Worm (Caenorhabditis elegans): ENCODE results near the gene idhg-1.

Gene idhg-1

ce11 chrIII:4560393-4560890 is 8.2 kb upstream of the idhg-1 start (continued):
- no peak for TF ChIP-seq mab-9 (GFP tag; IDR thresholded peaks at IDR 0.05)
- TF ChIP-seq unc-130 (tag; optimal IDR thresholded peaks at IDR 0.05), result peak; percentile 24
- TF ChIP-seq unc-98 (GFP tag; IDR thresholded peaks at IDR 0.05), result no peak
- TF ChIP-seq ama-1 (optimal IDR thresholded peaks at IDR 0.05), result no peak
- peak; percentile 74 for TF ChIP-seq tbx-2 (tag; optimal IDR thresholded peaks at IDR 0.05)
- TF ChIP-seq jun-1 (tag; optimal IDR thresholded peaks at IDR 0.05), result peak; percentile 41
- no peak for TF ChIP-seq nhr-12 (tag; optimal IDR thresholded peaks at IDR 0.05)
- TF ChIP-seq lin-13 (GFP tag; optimal IDR thresholded peaks at IDR 0.05), result peak; percentile 45
- TF ChIP-seq sox-4 (tag; optimal IDR thresholded peaks at IDR 0.05), result no peak
- TF ChIP-seq fkh-4 (tag; optimal IDR thresholded peaks at IDR 0.05; ENCODE audit: borderline replicate concordance), result no peak
- TF ChIP-seq pqm-1 (tag; optimal IDR thresholded peaks at IDR 0.05), result no peak
- peak; percentile 61 for TF ChIP-seq lsy-2 (tag; optimal IDR thresholded peaks at IDR 0.05)
- TF ChIP-seq nhr-71 (tag; optimal IDR thresholded peaks at IDR 0.05), result peak; percentile 85
- no peak for TF ChIP-seq ceh-88 (GFP tag; IDR thresholded peaks at IDR 0.05)
- peak; percentile 41 for TF ChIP-seq nhr-76 (tag; optimal IDR thresholded peaks at IDR 0.05)
- TF ChIP-seq aha-1 (tag; optimal IDR thresholded peaks at IDR 0.05), result no peak
- TF ChIP-seq nhr-19 (GFP tag; conservative IDR thresholded peaks at IDR 0.05), result peak; percentile 54
- peak; percentile 75 for TF ChIP-seq ztf-4 (tag; optimal IDR thresholded peaks at IDR 0.05)
- no peak for TF ChIP-seq mef-2 (tag; optimal IDR thresholded peaks at IDR 0.05)
- no peak for TF ChIP-seq ceh-63 (GFP tag; optimal IDR thresholded peaks at IDR 0.05)
- TF ChIP-seq irx-1 (tag; optimal IDR thresholded peaks at IDR 0.05), result peak; percentile 35
- peak; percentile 66 for TF ChIP-seq nhr-77 (tag; optimal IDR thresholded peaks at IDR 0.05)
- TF ChIP-seq C16A3.4 (tag; optimal IDR thresholded peaks at IDR 0.05), result no peak
- TF ChIP-seq hpl-2 (GFP tag; optimal IDR thresholded peaks at IDR 0.05), result no peak
- no peak for TF ChIP-seq nhr-84 (tag; optimal IDR thresholded peaks at IDR 0.05)
- TF ChIP-seq ces-1 (GFP tag; optimal IDR thresholded peaks at IDR 0.05), result no peak
- TF ChIP-seq ceh-90 (tag; optimal IDR thresholded peaks at IDR 0.05), result no peak
- no peak for TF ChIP-seq nhr-11 (tag; optimal IDR thresholded peaks at IDR 0.05)
- no peak for TF ChIP-seq unc-30 (tag; optimal IDR thresholded peaks at IDR 0.05)
- no peak for TF ChIP-seq vab-15 (tag; optimal IDR thresholded peaks at IDR 0.05)
- TF ChIP-seq nhr-28 (tag; optimal IDR thresholded peaks at IDR 0.05), result no peak
- TF ChIP-seq ztf-11 (tag; optimal IDR thresholded peaks at IDR 0.05), result peak in 1 of 2 experiments; percentile 20
- TF ChIP-seq lin-35 (GFP tag; optimal IDR thresholded peaks at IDR 0.05), result peak; percentile 52 to 53
- peak; percentile 81 for TF ChIP-seq mep-1 (tag; optimal IDR thresholded peaks at IDR 0.05)

ce11 chrIII:4561286-4561685 is 7.3 kb upstream of the idhg-1 start:
- no peak for TF ChIP-seq unc-30 (tag; optimal IDR thresholded peaks at IDR 0.05)
- TF ChIP-seq ces-1 (GFP tag; optimal IDR thresholded peaks at IDR 0.05), result no peak
- TF ChIP-seq blmp-1 (tag; optimal IDR thresholded peaks at IDR 0.05), result no peak
- no peak for TF ChIP-seq hpl-2 (GFP tag; optimal IDR thresholded peaks at IDR 0.05)
- no peak for TF ChIP-seq ztf-11 (tag; optimal IDR thresholded peaks at IDR 0.05)
- no peak for TF ChIP-seq nhr-90 (tag; optimal IDR thresholded peaks at IDR 0.05; ENCODE audit: poor library complexity)
- TF ChIP-seq sox-4 (tag; optimal IDR thresholded peaks at IDR 0.05), result no peak
- no peak for TF ChIP-seq nhr-76 (tag; optimal IDR thresholded peaks at IDR 0.05)
- TF ChIP-seq ceh-63 (GFP tag; optimal IDR thresholded peaks at IDR 0.05), result no peak
- TF ChIP-seq ama-1 (optimal IDR thresholded peaks at IDR 0.05), result no peak
- TF ChIP-seq sup-37 (GFP tag; optimal IDR thresholded peaks at IDR 0.05), result no peak
- TF ChIP-seq fkh-4 (tag; optimal IDR thresholded peaks at IDR 0.05; ENCODE audit: borderline replicate concordance), result no peak
- TF ChIP-seq tlp-1 (tag; optimal IDR thresholded peaks at IDR 0.05), result no peak
- no peak for TF ChIP-seq nhr-85 (tag)
- no peak for TF ChIP-seq ceh-8 (GFP tag; optimal IDR thresholded peaks at IDR 0.05)
- TF ChIP-seq grh-1 (GFP tag; IDR thresholded peaks at IDR 0.05), result no peak
- no peak for TF ChIP-seq nhr-237 (tag; optimal IDR thresholded peaks at IDR 0.05)
- no peak for TF ChIP-seq C34B4.2 (tag; optimal IDR thresholded peaks at IDR 0.05)
- TF ChIP-seq snu-23 (GFP tag; optimal IDR thresholded peaks at IDR 0.05), result no peak
- no peak for TF ChIP-seq jun-1 (tag; optimal IDR thresholded peaks at IDR 0.05)

Measured in whole organism, L1 larva.